Fruit fly (Drosophila melanogaster) whole organism, wandering third instar larva: ENCODE data around the gene CG6432.

Source experiments
- Abd-B ChIP-seq: fragments of >200 bp; optimal IDR thresholded peaks from 2 replicates; lab custom pipeline; 2017; ENCODE audit warnings: missing biosample characterization, missing genetic modification characterization
- Myc ChIP-seq: fragments of >200 bp; optimal IDR thresholded peaks from 2 replicates; lab custom pipeline; 2017
- fru ChIP-seq: fragments of 200-800 bp; sonication (Bioruptor generic); optimal IDR thresholded peaks from 3 replicates; lab custom pipeline; 2016; ENCODE audit warnings: missing biosample characterization, mild to moderate bottlenecking, missing genetic modification characterization
- h ChIP-seq: fragments of 200-800 bp; sonication (Bioruptor generic); optimal IDR thresholded peaks from 3 replicates; lab custom pipeline; 2016; ENCODE audit warnings: missing biosample characterization, mild to moderate bottlenecking, missing genetic modification characterization
- psq ChIP-seq: fragments of 200-800 bp; sonication (Bioruptor generic); optimal IDR thresholded peaks from 3 replicates; lab custom pipeline; 2017; ENCODE audit warnings: missing biosample characterization, mild to moderate bottlenecking, missing genetic modification characterization, moderate library complexity

- TF ChIP-seq fru (GFP tag; lab: Kevin White, UChicago) (no peak), Abd-B (no peak), h (GFP tag; lab: Kevin White, UChicago) (no peak), psq (no peak), Myc (lab: Kevin White, UChicago) (no peak)
Observed at dm6 chr3R:24375561-24375960, 38.8 kb downstream of the CG6432 start, which contains the start of gene CG17781.
